Fruit fly (Drosophila melanogaster) whole organism, prepupa: ENCODE data around the gene AANATL2.

Experiments used
- CG16779 ChIP-seq: fragments of 200-800 bp; sonication (Bioruptor generic); optimal IDR thresholded peaks from 3 replicates; lab custom pipeline; 2017; ENCODE audit warnings: missing biosample characterization, mild to moderate bottlenecking, missing genetic modification characterization
- CG32006 ChIP-seq: fragments of 200-800 bp; sonication (Bioruptor generic); optimal IDR thresholded peaks from 3 replicates; lab custom pipeline; 2017; ENCODE audit warnings: missing biosample characterization, mild to moderate bottlenecking, missing genetic modification characterization
- CG6792 ChIP-seq: fragments of 200-800 bp; sonication (Bioruptor generic); optimal IDR thresholded peaks from 3 replicates; lab custom pipeline; 2016; ENCODE audit warnings: missing biosample characterization, missing genetic modification characterization
- CG8632 ChIP-seq: fragments of 200-800 bp; sonication (Bioruptor generic); optimal IDR thresholded peaks from 3 replicates; lab custom pipeline; 2016; ENCODE audit warnings: missing biosample characterization, missing genetic modification characterization
- Lpt ChIP-seq: fragments of 200-800 bp; sonication (Bioruptor generic); optimal IDR thresholded peaks from 3 replicates; lab custom pipeline; 2016; ENCODE audit warnings: missing biosample characterization, missing genetic modification characterization
- achi ChIP-seq: fragments of 200-800 bp; sonication (Bioruptor generic); optimal IDR thresholded peaks from 3 replicates; lab custom pipeline; 2016; ENCODE audit warnings: missing biosample characterization, missing genetic modification characterization
- pdm3 ChIP-seq: fragments of 200-800 bp; sonication (Bioruptor generic); optimal IDR thresholded peaks from 3 replicates; lab custom pipeline; 2016; ENCODE audit warnings: missing biosample characterization, missing genetic modification characterization
- salr ChIP-seq, 2 experiments: fragments of 200-800 bp; sonication (Bioruptor generic); optimal IDR thresholded peaks; 3 replicates each; lab custom pipeline; 2016 to 2018; ENCODE audit warnings: missing biosample characterization in 2 of 2, missing genetic modification characterization in 2 of 2, mild to moderate bottlenecking in 1 of 2
- vri ChIP-seq: fragments of 200-800 bp; sonication (Bioruptor generic); optimal IDR thresholded peaks from 3 replicates; lab custom pipeline; 2016; ENCODE audit warnings: missing biosample characterization, mild to moderate bottlenecking, missing genetic modification characterization

DNA sequence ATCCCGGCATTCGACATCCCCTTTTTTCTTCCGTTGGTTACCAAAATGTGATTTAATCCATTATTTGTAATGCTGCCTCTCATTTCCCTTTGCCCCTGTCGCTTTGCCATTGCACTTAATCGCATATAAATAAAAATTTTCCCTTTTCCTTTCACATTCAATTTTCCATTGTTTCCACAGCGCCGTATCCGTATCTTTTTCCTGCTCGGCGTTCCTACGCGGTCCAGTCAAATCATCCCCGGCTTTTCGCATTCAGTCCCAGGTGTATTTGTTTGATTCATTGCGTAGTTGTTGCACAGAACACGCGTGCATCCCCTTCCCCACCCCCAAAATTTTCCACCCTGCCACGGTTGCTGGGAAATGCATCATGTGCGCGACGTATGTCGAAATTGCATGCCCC is 39.8 kb upstream of the AANATL2 start:
- TF ChIP-seq CG16779 (no peak), CG6792 (GFP tag; lab: Kevin White, UChicago) (no peak), pdm3 (GFP tag; lab: Kevin White, UChicago) (no peak), achi (GFP tag; lab: Kevin White, UChicago) (no peak), Lpt (no peak), vri (GFP tag; lab: Kevin White, UChicago) (no peak), CG32006 (GFP tag; lab: Kevin White, UChicago) (no peak), salr (GFP tag; optimal IDR thresholded peaks at IDR 0.05; lab: Kevin White, UChicago) (no peak), CG8632 (GFP tag; lab: Kevin White, UChicago) (no peak)
